Worm (Caenorhabditis elegans) whole organism, L4 larva: ENCODE measurements around the gene rdl-1.

ENCODE experiments used
- R02D3.7 ChIP-seq: fragments of 150-350 bp; sonication (generic microtip); optimal IDR thresholded peaks from 3 replicates; lab custom pipeline; 2014; ENCODE audit warnings: missing biosample characterization, missing genetic modification characterization
- lin-39 ChIP-seq: fragments of 150-350 bp; optimal IDR thresholded peaks from 2 replicates; lab custom pipeline; 2014; ENCODE audit warnings: missing biosample characterization, missing genetic modification reagents, missing genetic modification characterization
- mdl-1 ChIP-seq, 2 experiments: fragments of 150-350 bp in 1 of 2; sonication (generic microtip) in 1 of 2; optimal IDR thresholded peaks; 2 replicates each; lab custom pipeline; 2014 to 2017; ENCODE audit warnings: missing biosample characterization in 2 of 2, missing genetic modification characterization in 2 of 2
- mxl-2 ChIP-seq: fragments of 200-800 bp; sonication (Bioruptor generic); conservative IDR thresholded peaks from 2 replicates; pipeline ENCODE4 v1.3.6; 2022; ENCODE audit warnings: missing genetic modification reagents, missing genetic modification characterization, missing compliant biosample characterization
- nhr-25 ChIP-seq: sonication (generic microtip); optimal IDR thresholded peaks from 2 replicates; lab custom pipeline; 2017; ENCODE audit warnings: missing genetic modification characterization, mild to moderate bottlenecking, missing compliant biosample characterization, antibody characterized with exemption, moderate library complexity, borderline replicate concordance; ENCODE audit not compliant: insufficient read depth

DNA sequence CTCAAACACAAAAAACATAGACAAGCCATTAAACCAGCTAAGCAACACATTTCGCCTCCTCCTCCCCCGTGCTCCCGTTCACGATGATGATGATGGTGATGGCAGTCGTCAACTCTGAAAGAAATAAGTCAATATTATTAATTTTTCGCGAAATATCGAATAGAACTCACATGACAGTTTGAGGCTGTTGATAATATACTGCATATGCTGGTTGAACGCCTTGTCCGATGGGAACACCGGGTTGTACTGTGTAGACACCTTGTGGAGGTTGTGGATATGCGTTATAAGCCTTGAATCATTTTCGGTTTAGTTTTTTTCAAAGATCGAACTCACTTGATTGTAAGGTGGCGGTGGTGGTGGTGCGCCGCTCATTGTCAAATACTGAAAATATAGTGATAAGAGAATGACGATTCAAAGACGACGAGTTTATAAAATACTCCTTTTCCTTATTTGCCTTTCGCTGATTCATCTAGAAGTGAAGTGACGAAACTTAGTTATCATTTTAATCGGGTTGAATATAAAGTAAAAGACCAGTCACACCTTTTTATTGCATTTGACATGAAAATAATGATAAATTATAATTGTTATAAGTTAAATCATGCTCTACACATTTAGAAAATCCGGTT, 21.9 kb upstream of the rdl-1 start, which contains the start of gene C33H5.13:
- TF ChIP-seq R02D3.7 (tag; lab: Kevin White, UChicago), result no peak
- TF ChIP-seq mxl-2, result no peak
- no peak for TF ChIP-seq lin-39
- TF ChIP-seq nhr-25 (tag; lab: Kevin White, UChicago), result no peak
- no peak for TF ChIP-seq mdl-1 (tag; optimal IDR thresholded peaks at IDR 0.05; lab: Kevin White, UChicago)
